Worm (Caenorhabditis elegans): ENCODE data around the gene lmd-3.

The lmd-3 gene

ce11 chrV:8444357-8444856 lies at the start of gene lmd-3:
Gene lmd-3 (minus strand): TSS chrV:8444806.
- TF ChIP-seq scrt-1 (GFP tag; IDR thresholded peaks at IDR 0.05) (no peak), ets-7 (tag; optimal IDR thresholded peaks at IDR 0.05) (no peak), tbx-11 (GFP tag; IDR thresholded peaks at IDR 0.05) (no peak), tbx-37 (GFP tag; conservative IDR thresholded peaks at IDR 0.05) (no peak), tra-4 (tag; optimal IDR thresholded peaks at IDR 0.05) (no peak), hmg-4 (GFP tag; optimal IDR thresholded peaks at IDR 0.05) (no peak), ceh-13 (GFP tag; optimal IDR thresholded peaks at IDR 0.05) (no peak), sea-1 (GFP tag; conservative IDR thresholded peaks at IDR 0.05) (no peak), flt-1 (GFP tag; IDR thresholded peaks at IDR 0.05) (no peak), pes-1 (GFP tag; IDR thresholded peaks at IDR 0.05) (no peak)

ce11 chrV:8481274-8481673 lies 36.7 kb upstream of the lmd-3 start:
- no peak for TF ChIP-seq sea-1 (GFP tag; conservative IDR thresholded peaks at IDR 0.05)
- no peak for TF ChIP-seq ceh-13 (GFP tag; optimal IDR thresholded peaks at IDR 0.05)
- TF ChIP-seq tbx-37 (GFP tag; conservative IDR thresholded peaks at IDR 0.05) = no peak

DNA sequence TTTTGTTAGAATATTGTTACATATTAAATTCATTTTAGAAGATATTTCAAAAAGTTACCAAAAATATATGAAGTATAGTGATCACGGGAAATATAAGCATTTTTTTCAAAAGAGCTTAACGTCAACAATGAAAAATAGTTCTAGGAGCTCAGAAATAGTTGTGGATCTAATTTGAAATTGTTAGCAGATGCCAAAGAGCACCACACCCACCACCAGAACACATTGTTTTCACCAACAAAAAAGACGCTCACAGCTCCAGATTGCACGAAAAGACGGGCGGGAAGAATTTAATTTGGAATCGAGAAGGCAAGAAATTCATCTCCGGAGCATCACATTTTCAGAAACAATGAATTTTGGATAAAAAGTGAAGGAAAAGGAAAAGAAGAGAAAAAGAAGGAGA lies 26.3 kb upstream of the lmd-3 start, which contains the start of gene gplb-1:
Gene gplb-1 (minus strand): TSS at position 337 of the 400 bp plus-strand sequence.
- TF ChIP-seq tbx-37 (GFP tag; conservative IDR thresholded peaks at IDR 0.05) (no peak), hmbx-1 (tag; optimal IDR thresholded peaks at IDR 0.05) (no peak), flt-1 (GFP tag; IDR thresholded peaks at IDR 0.05) (no peak), aly-1 (tag; optimal IDR thresholded peaks at IDR 0.05) (no peak), F13C5.2 (tag; optimal IDR thresholded peaks at IDR 0.05) (no peak), hmg-4 (GFP tag; optimal IDR thresholded peaks at IDR 0.05) (no peak), ceh-13 (GFP tag; optimal IDR thresholded peaks at IDR 0.05) (no peak), B0310.2 (tag; optimal IDR thresholded peaks at IDR 0.05) (no peak), hnd-1 (tag; optimal IDR thresholded peaks at IDR 0.05) (no peak), tbx-11 (GFP tag; IDR thresholded peaks at IDR 0.05) (no peak), tra-4 (tag; optimal IDR thresholded peaks at IDR 0.05) (no peak), ceh-36 (tag; optimal IDR thresholded peaks at IDR 0.05) (no peak), pes-1 (GFP tag; IDR thresholded peaks at IDR 0.05) (no peak), ama-1 (optimal IDR thresholded peaks at IDR 0.05) (no peak), ets-7 (tag; optimal IDR thresholded peaks at IDR 0.05) (no peak), sea-1 (GFP tag; conservative IDR thresholded peaks at IDR 0.05) (no peak), scrt-1 (GFP tag; IDR thresholded peaks at IDR 0.05) (no peak)

ce11 chrV:8468740-8469139 lies 24.1 kb upstream of the lmd-3 start, which contains the start of gene phf-30:
Gene phf-30 (plus strand): TSS chrV:8469040.
- TF ChIP-seq scrt-1 (GFP tag; IDR thresholded peaks at IDR 0.05) (no peak), sea-1 (GFP tag; conservative IDR thresholded peaks at IDR 0.05) (no peak), ceh-13 (GFP tag; optimal IDR thresholded peaks at IDR 0.05) (no peak), flt-1 (GFP tag; IDR thresholded peaks at IDR 0.05) (no peak), ama-1 (optimal IDR thresholded peaks at IDR 0.05) (no peak), ets-7 (tag; optimal IDR thresholded peaks at IDR 0.05) (no peak), tra-4 (tag; optimal IDR thresholded peaks at IDR 0.05) (no peak), tbx-37 (GFP tag; conservative IDR thresholded peaks at IDR 0.05) (no peak), aly-1 (tag; optimal IDR thresholded peaks at IDR 0.05) (no peak), B0310.2 (tag; optimal IDR thresholded peaks at IDR 0.05) (no peak), F13C5.2 (tag; optimal IDR thresholded peaks at IDR 0.05) (no peak), ceh-36 (tag; optimal IDR thresholded peaks at IDR 0.05) (no peak)

ce11 chrV:8467031-8467430 lies 22.4 kb upstream of the lmd-3 start, which contains the start of gene mrpl-4:
Gene mrpl-4 (plus strand): TSS chrV:8467265.
- no peak for TF ChIP-seq sea-1 (GFP tag; conservative IDR thresholded peaks at IDR 0.05)
- TF ChIP-seq hmbx-1 (tag; optimal IDR thresholded peaks at IDR 0.05) = no peak
- TF ChIP-seq aly-1 (tag; optimal IDR thresholded peaks at IDR 0.05) = no peak
- no peak for TF ChIP-seq ama-1 (optimal IDR thresholded peaks at IDR 0.05)
- no peak for TF ChIP-seq hmg-4 (GFP tag; optimal IDR thresholded peaks at IDR 0.05)
- no peak for TF ChIP-seq tra-4 (tag; optimal IDR thresholded peaks at IDR 0.05)
- no peak for TF ChIP-seq ceh-36 (tag; optimal IDR thresholded peaks at IDR 0.05)
- TF ChIP-seq flt-1 (GFP tag; IDR thresholded peaks at IDR 0.05) = no peak
- TF ChIP-seq pes-1 (GFP tag; IDR thresholded peaks at IDR 0.05) = no peak

ce11 chrV:8465386-8465785 lies 20.8 kb upstream of the lmd-3 start, which contains the start of gene mrps-2:
Gene mrps-2 (plus strand): TSS chrV:8465686.
- TF ChIP-seq ceh-36 (tag; optimal IDR thresholded peaks at IDR 0.05) (no peak), hmbx-1 (tag; optimal IDR thresholded peaks at IDR 0.05) (no peak), pes-1 (GFP tag; IDR thresholded peaks at IDR 0.05) (no peak), hmg-4 (GFP tag; optimal IDR thresholded peaks at IDR 0.05) (no peak), scrt-1 (GFP tag; IDR thresholded peaks at IDR 0.05) (no peak), ets-7 (tag; optimal IDR thresholded peaks at IDR 0.05) (no peak), tra-4 (tag; optimal IDR thresholded peaks at IDR 0.05) (no peak), ceh-13 (GFP tag; optimal IDR thresholded peaks at IDR 0.05) (no peak), tbx-11 (GFP tag; IDR thresholded peaks at IDR 0.05) (no peak), sea-1 (GFP tag; conservative IDR thresholded peaks at IDR 0.05) (no peak), tbx-37 (GFP tag; conservative IDR thresholded peaks at IDR 0.05) (no peak), hnd-1 (tag; optimal IDR thresholded peaks at IDR 0.05) (no peak)

DNA sequence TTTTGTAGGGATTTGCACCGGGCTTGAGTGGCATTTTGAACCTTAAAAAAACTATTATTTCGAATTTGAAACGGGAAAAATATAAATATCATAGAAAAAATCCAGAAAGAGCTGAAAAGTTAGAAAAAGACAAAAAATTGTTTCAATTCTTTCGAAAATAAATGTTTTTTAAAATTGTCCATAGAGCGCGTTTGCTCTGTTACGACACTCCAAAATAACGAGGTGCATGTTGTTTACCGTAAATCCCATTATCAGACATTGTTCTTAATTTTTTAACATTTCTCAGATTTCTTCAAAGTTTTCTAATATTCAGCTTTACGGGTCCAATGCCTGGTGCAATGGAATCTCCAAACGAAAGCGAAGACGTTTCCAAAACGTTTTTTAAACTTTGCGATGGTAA lies 17.5 kb upstream of the lmd-3 start, which contains the start of the genes dnj-22 and natc-1:
Gene dnj-22 (minus strand): TSS at position 47 of the 400 bp plus-strand sequence.
Gene natc-1 (plus strand): TSS at position 286 of the 400 bp plus-strand sequence.
- no peak for TF ChIP-seq tra-4 (tag; optimal IDR thresholded peaks at IDR 0.05)
- peak; percentile 36 for TF ChIP-seq F13C5.2 (tag; optimal IDR thresholded peaks at IDR 0.05)

ce11 chrV:8460800-8461199 lies 16.2 kb upstream of the lmd-3 start:
- TF ChIP-seq scrt-1 (GFP tag; IDR thresholded peaks at IDR 0.05) = no peak
- TF ChIP-seq ceh-13 (GFP tag; optimal IDR thresholded peaks at IDR 0.05) = no peak
- TF ChIP-seq B0310.2 (tag; optimal IDR thresholded peaks at IDR 0.05) = no peak
- TF ChIP-seq aly-1 (tag; optimal IDR thresholded peaks at IDR 0.05) = no peak
- TF ChIP-seq hmg-4 (GFP tag; optimal IDR thresholded peaks at IDR 0.05) = no peak
- TF ChIP-seq sea-1 (GFP tag; conservative IDR thresholded peaks at IDR 0.05) = no peak
- no peak for TF ChIP-seq hmbx-1 (tag; optimal IDR thresholded peaks at IDR 0.05)
- TF ChIP-seq hnd-1 (tag; optimal IDR thresholded peaks at IDR 0.05) = no peak
- no peak for TF ChIP-seq tra-4 (tag; optimal IDR thresholded peaks at IDR 0.05)
